Worm (Caenorhabditis elegans): ENCODE measurements around the gene F25D1.5.
A peak's percentile ranks its signal among the peaks of the same experiment; 100 is the strongest.

The F25D1.5 gene

DNA sequence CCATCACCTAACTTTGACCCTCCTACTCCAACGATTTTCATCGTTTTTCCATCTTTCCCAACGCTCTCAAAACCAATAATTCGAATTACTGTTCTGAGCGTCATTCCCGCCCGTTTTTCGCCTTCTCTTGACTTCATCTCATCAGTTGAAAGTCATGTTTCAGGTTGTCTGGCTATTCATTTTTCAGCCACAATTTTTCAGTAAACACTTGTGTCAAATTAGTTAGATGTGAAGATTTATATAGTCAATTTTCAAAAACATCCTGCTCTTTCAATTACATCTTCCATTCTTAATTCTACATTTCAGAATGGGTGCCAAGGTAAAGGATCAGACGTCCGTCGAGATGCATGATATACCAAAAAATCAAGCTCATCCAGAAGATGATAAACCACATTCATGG lies 26.0 kb upstream of the F25D1.5 start, which contains the start of gene del-6:
Gene del-6 (plus strand): TSS at position 301 of the 400 bp plus-strand sequence.
- no peak for TF ChIP-seq ztf-22 (GFP tag; optimal IDR thresholded peaks at IDR 0.05)
- TF ChIP-seq rcor-1 (GFP tag; IDR thresholded peaks at IDR 0.05): no peak
- TF ChIP-seq ceh-100 (GFP tag; IDR thresholded peaks at IDR 0.05): no peak
- TF ChIP-seq egl-18 (GFP tag; IDR thresholded peaks at IDR 0.05): no peak

DNA sequence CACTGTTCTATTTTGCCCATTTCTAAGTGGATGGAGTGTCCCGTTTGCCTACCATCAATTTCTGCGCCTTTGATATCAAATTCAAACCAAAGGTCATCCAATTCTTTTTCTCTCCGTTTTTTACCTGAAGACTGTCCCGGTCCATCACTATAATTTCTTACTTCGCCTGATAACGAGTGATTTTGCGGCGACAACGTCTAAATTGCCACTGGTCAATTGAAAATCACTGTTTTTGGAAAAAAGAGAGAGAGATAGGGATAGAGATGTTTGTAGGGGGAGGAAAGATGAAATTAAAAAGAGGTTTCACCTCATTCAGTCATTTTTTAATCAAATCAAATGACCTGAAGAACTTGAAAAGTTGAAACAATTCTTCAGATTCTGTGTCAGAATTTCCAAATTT lies 24.9 kb upstream of the F25D1.5 start:
- TF ChIP-seq lsy-27 (tag; optimal IDR thresholded peaks at IDR 0.05; ENCODE audit: borderline replicate concordance, insufficient read depth) (no peak), B0035.1 (tag; optimal IDR thresholded peaks at IDR 0.05) (no peak), mel-28 (tag; optimal IDR thresholded peaks at IDR 0.05; ENCODE audit: borderline replicate concordance) (no peak), hmg-20 (GFP tag; IDR thresholded peaks at IDR 0.05) (no peak), ceh-40 (GFP tag; IDR thresholded peaks at IDR 0.05) (no peak), madf-10 (tag; optimal IDR thresholded peaks at IDR 0.05) (no peak), K12H6.12 (tag; optimal IDR thresholded peaks at IDR 0.05) (no peak)

DNA sequence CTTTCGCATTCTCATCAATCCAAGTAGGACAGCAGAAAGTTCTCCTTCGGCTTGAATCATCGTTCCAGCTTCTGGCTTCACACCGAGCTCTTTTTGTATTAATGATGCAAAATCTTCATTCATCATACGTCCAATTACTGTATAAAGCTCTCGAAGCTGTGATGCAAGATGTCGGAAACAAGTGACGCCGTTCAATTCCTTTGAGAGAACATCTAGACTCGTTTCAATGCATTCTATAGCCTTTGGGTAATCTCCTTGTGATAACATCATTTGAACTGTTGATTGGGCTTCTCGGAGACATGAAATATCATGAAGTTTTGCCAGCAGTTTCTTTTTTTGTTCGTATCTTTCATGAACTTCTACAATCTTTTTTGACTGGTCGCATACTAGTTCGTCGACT lies 21.9 kb upstream of the F25D1.5 start:
- TF ChIP-seq lir-1 (GFP tag; conservative IDR thresholded peaks at IDR 0.05) (no peak), atf-7 (tag; optimal IDR thresholded peaks at IDR 0.05) (no peak), unc-130 (GFP tag; optimal IDR thresholded peaks at IDR 0.05) (no peak), hrde-1 (tag; optimal IDR thresholded peaks at IDR 0.05; ENCODE audit: borderline replicate concordance) (no peak), repo-1 (tag; optimal IDR thresholded peaks at IDR 0.05) (no peak), snpc-1.3 (tag; optimal IDR thresholded peaks at IDR 0.05; ENCODE audit: insufficient read depth) (no peak), Y67H2A.10 (GFP tag; conservative IDR thresholded peaks at IDR 0.05) (no peak), pha-4 (tag; optimal IDR thresholded peaks at IDR 0.05) (no peak), F22D6.2 (tag; optimal IDR thresholded peaks at IDR 0.05) (no peak), ztf-25 (GFP tag; IDR thresholded peaks at IDR 0.05) (no peak), snpc-4 (GFP tag; optimal IDR thresholded peaks at IDR 0.05) (no peak), snpc-4 (tag; optimal IDR thresholded peaks at IDR 0.05) (no peak), sdz-38 (tag; optimal IDR thresholded peaks at IDR 0.05) (no peak), ekl-4 (GFP tag; IDR thresholded peaks at IDR 0.05) (no peak), zfh-2 (GFP tag; conservative IDR thresholded peaks at IDR 0.05) (no peak), C17E4.6 (GFP tag; IDR thresholded peaks at IDR 0.05) (no peak), hlh-26 (GFP tag; conservative IDR thresholded peaks at IDR 0.05) (no peak), Y56A3A.18 (GFP tag; IDR thresholded peaks at IDR 0.05) (no peak)

DNA sequence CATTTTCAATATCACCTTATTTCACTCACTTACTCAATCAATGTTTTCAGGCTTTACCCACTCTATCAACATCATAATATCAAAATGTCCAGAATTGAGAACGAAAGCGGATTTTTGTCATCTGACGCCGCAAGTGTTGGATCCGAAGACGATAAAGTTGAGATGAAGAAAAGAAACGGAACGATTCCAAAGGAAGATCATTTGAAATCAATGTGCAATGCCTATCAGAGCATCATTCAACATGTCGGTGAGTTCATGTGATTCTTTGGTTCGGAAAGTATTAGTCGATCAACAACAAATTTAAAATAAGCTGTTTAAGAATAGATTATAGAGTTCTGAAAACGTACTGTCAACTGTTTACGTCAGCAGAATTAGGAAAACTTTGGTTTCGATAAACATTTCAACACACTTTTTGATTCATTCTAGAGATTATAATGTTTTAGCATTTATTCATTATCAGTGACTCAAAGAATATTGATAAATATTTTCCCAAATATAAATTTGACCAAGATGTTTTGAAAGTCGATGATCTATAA lies 18.3 kb upstream of the F25D1.5 start, which contains the start of gene cat-4:
Gene cat-4 (plus strand): TSS at position 51 of the 536 bp plus-strand sequence.
- TF ChIP-seq nhr-80 (tag; optimal IDR thresholded peaks at IDR 0.05) (peak; percentile 31), tlf-1 (GFP tag; optimal IDR thresholded peaks at IDR 0.05) (no peak), C06A6.2 (GFP tag; conservative IDR thresholded peaks at IDR 0.05) (no peak), B0261.1 (tag; optimal IDR thresholded peaks at IDR 0.05) (no peak), F37B4.10 (GFP tag; IDR thresholded peaks at IDR 0.05) (no peak), atf-7 (tag; optimal IDR thresholded peaks at IDR 0.05) (no peak), ccch-3 (GFP tag; optimal IDR thresholded peaks at IDR 0.05) (no peak), chd-7 (tag; optimal IDR thresholded peaks at IDR 0.05) (no peak)
